Worm (Caenorhabditis elegans) whole organism, young adult: ENCODE data around the gene Y57G11C.46.

Experiments
- B0019.2 ChIP-seq: fragments of 200-800 bp; sonication (Bioruptor generic); conservative IDR thresholded peaks from 2 replicates; pipeline ENCODE4 v1.3.6; 2022; ENCODE audit warnings: missing genetic modification reagents, missing genetic modification characterization, missing compliant biosample characterization
- C17E4.6 ChIP-seq: fragments of 200-800 bp; sonication (Bioruptor generic); IDR thresholded peaks from 2 replicates; pipeline ENCODE4 v1.3.6; 2022; ENCODE audit warnings: missing genetic modification reagents, missing genetic modification characterization, missing compliant biosample characterization
- F10E7.11 ChIP-seq: sonication (generic microtip); optimal IDR thresholded peaks from 2 replicates; lab custom pipeline; 2017; ENCODE audit warnings: mild to moderate bottlenecking, missing genetic modification characterization, moderate library complexity, missing compliant biosample characterization
- F22D6.2 ChIP-seq: sonication (generic microtip); optimal IDR thresholded peaks from 2 replicates; lab custom pipeline; 2016; ENCODE audit warnings: mild to moderate bottlenecking, missing genetic modification characterization, missing compliant biosample characterization
- F23B12.7 ChIP-seq: sonication (generic microtip); optimal IDR thresholded peaks from 2 replicates; lab custom pipeline; 2017; ENCODE audit warnings: missing genetic modification characterization, mild to moderate bottlenecking, missing compliant biosample characterization, antibody characterized with exemption, moderate library complexity; ENCODE audit not compliant: insufficient read depth
- F39B2.1 ChIP-seq: fragments of 200-800 bp; sonication (Bioruptor generic); IDR thresholded peaks from 2 replicates; pipeline ENCODE4 v1.3.6; 2022; ENCODE audit warnings: missing genetic modification reagents, missing genetic modification characterization, missing compliant biosample characterization
- F52B5.7 ChIP-seq: sonication (generic microtip); optimal IDR thresholded peaks from 2 replicates; lab custom pipeline; 2016; ENCODE audit warnings: mild to moderate bottlenecking, missing genetic modification characterization, missing compliant biosample characterization
- F55B11.4 ChIP-seq: sonication (generic microtip); optimal IDR thresholded peaks from 2 replicates; lab custom pipeline; 2016; ENCODE audit warnings: missing compliant biosample characterization, missing genetic modification characterization, borderline replicate concordance; ENCODE audit not compliant: insufficient read depth
- F57A8.1 ChIP-seq: fragments of 200-800 bp; sonication (Bioruptor generic); optimal IDR thresholded peaks from 2 replicates; lab custom pipeline; 2018; ENCODE audit warnings: mild to moderate bottlenecking, missing genetic modification characterization, moderate library complexity, missing compliant biosample characterization
- F57C9.4 ChIP-seq: sonication (generic microtip); optimal IDR thresholded peaks from 2 replicates; lab custom pipeline; 2017; ENCODE audit warnings: mild to moderate bottlenecking, missing genetic modification characterization, missing compliant biosample characterization
- T07F8.4 ChIP-seq: sonication (generic microtip); optimal IDR thresholded peaks from 2 replicates; lab custom pipeline; 2016; ENCODE audit warnings: mild to moderate bottlenecking, missing genetic modification characterization, moderate library complexity, missing compliant biosample characterization
- Y56A3A.18 ChIP-seq: fragments of 200-800 bp; sonication (Bioruptor generic); IDR thresholded peaks from 2 replicates; pipeline ENCODE4 v1.3.6; 2022; ENCODE audit warnings: missing genetic modification reagents, missing genetic modification characterization, missing compliant biosample characterization
- Y67H2A.10 ChIP-seq: fragments of 200-800 bp; sonication (Bioruptor generic); conservative IDR thresholded peaks from 2 replicates; pipeline ENCODE4 v1.3.6; 2022; ENCODE audit warnings: missing genetic modification reagents, missing genetic modification characterization, missing compliant biosample characterization
- aptf-3 ChIP-seq: fragments of 200-800 bp; sonication (Bioruptor generic); IDR thresholded peaks from 2 replicates; pipeline ENCODE4 v1.3.6; 2022; ENCODE audit warnings: missing genetic modification characterization, missing compliant biosample characterization
- atf-7 ChIP-seq: sonication (generic microtip); optimal IDR thresholded peaks from 2 replicates; lab custom pipeline; 2017; ENCODE audit warnings: mild to moderate bottlenecking, missing genetic modification characterization, missing compliant biosample characterization
- athp-1 ChIP-seq: sonication (generic microtip); optimal IDR thresholded peaks from 2 replicates; lab custom pipeline; 2017; ENCODE audit warnings: mild to moderate bottlenecking, missing genetic modification characterization, missing compliant biosample characterization
- attf-3 ChIP-seq: fragments of 200-800 bp; sonication (Bioruptor generic); conservative IDR thresholded peaks from 2 replicates; pipeline ENCODE4 v1.3.6; 2022; ENCODE audit warnings: missing genetic modification reagents, missing genetic modification characterization, missing compliant biosample characterization
- cebp-2 ChIP-seq: fragments of 200-800 bp; sonication (Bioruptor generic); IDR thresholded peaks from 2 replicates; pipeline ENCODE4 v1.3.6; 2022; ENCODE audit warnings: missing genetic modification characterization, missing compliant biosample characterization
- ceh-27 ChIP-seq: fragments of 200-800 bp; sonication (Bioruptor generic); optimal IDR thresholded peaks from 2 replicates; lab custom pipeline; 2018; ENCODE audit warnings: mild to moderate bottlenecking, missing genetic modification characterization, moderate library complexity, missing compliant biosample characterization
- ceh-40 ChIP-seq: fragments of 200-800 bp; sonication (Bioruptor generic); IDR thresholded peaks from 2 replicates; pipeline ENCODE4 v1.3.6; 2022; ENCODE audit warnings: missing genetic modification characterization, missing compliant biosample characterization
- dpff-1 ChIP-seq: sonication (generic microtip); optimal IDR thresholded peaks from 2 replicates; lab custom pipeline; 2017; ENCODE audit warnings: mild to moderate bottlenecking, missing genetic modification characterization, missing compliant biosample characterization
- efl-1 ChIP-seq: fragments of 150-350 bp; optimal IDR thresholded peaks from 2 replicates; lab custom pipeline; 2014; ENCODE audit warnings: missing biosample characterization, missing genetic modification reagents, missing genetic modification characterization
- ekl-4 ChIP-seq: fragments of 200-800 bp; sonication (Bioruptor generic); IDR thresholded peaks from 2 replicates; pipeline ENCODE4 v1.3.6; 2022; ENCODE audit warnings: missing genetic modification reagents, missing genetic modification characterization, missing compliant biosample characterization
- gei-17 ChIP-seq: fragments of 200-800 bp; sonication (Bioruptor generic); optimal IDR thresholded peaks from 2 replicates; lab custom pipeline; 2018; ENCODE audit warnings: mild to moderate bottlenecking, missing genetic modification characterization, missing compliant biosample characterization
- hlh-12 ChIP-seq: sonication (generic microtip); optimal IDR thresholded peaks from 2 replicates; lab custom pipeline; 2016; ENCODE audit warnings: missing genetic modification characterization, missing compliant biosample characterization
- hlh-26 ChIP-seq: fragments of 200-800 bp; sonication (Bioruptor generic); conservative IDR thresholded peaks from 2 replicates; pipeline ENCODE4 v1.3.6; 2022; ENCODE audit warnings: missing genetic modification reagents, missing genetic modification characterization, missing compliant biosample characterization
- hmg-1.2 ChIP-seq: fragments of 200-800 bp; sonication (Bioruptor generic); IDR thresholded peaks from 2 replicates; pipeline ENCODE4 v1.3.6; 2022; ENCODE audit warnings: missing genetic modification reagents, missing genetic modification characterization, missing compliant biosample characterization
- hmg-20 ChIP-seq: fragments of 200-800 bp; sonication (Bioruptor generic); IDR thresholded peaks from 2 replicates; pipeline ENCODE4 v1.3.6; 2022; ENCODE audit warnings: missing genetic modification reagents, missing genetic modification characterization, missing compliant biosample characterization
- lin-26 ChIP-seq: fragments of 200-800 bp; sonication (Bioruptor generic); IDR thresholded peaks from 2 replicates; pipeline ENCODE4 v1.3.6; 2022; ENCODE audit warnings: missing genetic modification reagents, missing genetic modification characterization, missing compliant biosample characterization
- lin-40 ChIP-seq: sonication (generic microtip); optimal IDR thresholded peaks from 2 replicates; lab custom pipeline; 2016; ENCODE audit warnings: missing genetic modification characterization, mild to moderate bottlenecking, missing compliant biosample characterization, missing genotype, missing genetic modification reagents
- lir-1 ChIP-seq: fragments of 200-800 bp; sonication (Bioruptor generic); conservative IDR thresholded peaks from 2 replicates; pipeline ENCODE4 v1.3.6; 2022; ENCODE audit warnings: missing genetic modification reagents, missing genetic modification characterization, missing compliant biosample characterization
- lsl-1 ChIP-seq: fragments of 200-800 bp; sonication (Bioruptor generic); optimal IDR thresholded peaks from 2 replicates; lab custom pipeline; 2018; ENCODE audit warnings: mild to moderate bottlenecking, missing genetic modification characterization, moderate library complexity, missing compliant biosample characterization
- madf-3 ChIP-seq: fragments of 200-800 bp; sonication (Bioruptor generic); IDR thresholded peaks from 2 replicates; pipeline ENCODE4 v1.3.6; 2022; ENCODE audit warnings: missing genetic modification reagents, missing genetic modification characterization, missing compliant biosample characterization
- madf-6 ChIP-seq: fragments of 200-800 bp; sonication (Bioruptor generic); IDR thresholded peaks from 2 replicates; pipeline ENCODE4 v1.3.6; 2022; ENCODE audit warnings: missing genetic modification reagents, missing genetic modification characterization, missing compliant biosample characterization
- nfya-2 ChIP-seq: fragments of 200-800 bp; sonication (Bioruptor generic); IDR thresholded peaks from 2 replicates; pipeline ENCODE4 v1.3.6; 2022; ENCODE audit warnings: missing genetic modification reagents, missing genetic modification characterization, missing compliant biosample characterization
- nfyb-1 ChIP-seq: fragments of 200-800 bp; sonication (Bioruptor generic); IDR thresholded peaks from 2 replicates; pipeline ENCODE4 v1.3.6; 2022; ENCODE audit warnings: missing genetic modification reagents, missing genetic modification characterization, missing compliant biosample characterization
- nhr-179 ChIP-seq: sonication (generic microtip); optimal IDR thresholded peaks from 2 replicates; lab custom pipeline; 2016; ENCODE audit warnings: mild to moderate bottlenecking, missing genetic modification characterization, missing compliant biosample characterization
- rcor-1 ChIP-seq: fragments of 200-800 bp; sonication (Bioruptor generic); IDR thresholded peaks from 2 replicates; pipeline ENCODE4 v1.3.6; 2022; ENCODE audit warnings: missing genetic modification reagents, missing genetic modification characterization, missing compliant biosample characterization
- sdz-38 ChIP-seq: sonication (generic microtip); optimal IDR thresholded peaks from 2 replicates; lab custom pipeline; 2016; ENCODE audit warnings: missing genotype, missing genetic modification characterization, missing compliant biosample characterization
- snpc-3.4 ChIP-seq: sonication (generic microtip); optimal IDR thresholded peaks from 2 replicates; lab custom pipeline; 2017; ENCODE audit warnings: missing genetic modification characterization, mild to moderate bottlenecking, missing compliant biosample characterization, antibody characterized with exemption, moderate library complexity, missing genotype, missing genetic modification reagents
- snpc-4 ChIP-seq, 5 experiments: fragments of 150-350 bp in 1 of 5; sonication (generic microtip) in 4 of 5; optimal IDR thresholded peaks; 2 replicates each; lab custom pipeline; 2014 to 2018; ENCODE audit warnings: missing genetic modification characterization in 5 of 5, missing biosample characterization in 3 of 5, antibody characterized with exemption in 2 of 5, mild to moderate bottlenecking in 2 of 5, missing compliant biosample characterization in 2 of 5, missing genotype in 2 of 5, moderate library complexity in 2 of 5, missing genetic modification reagents in 1 of 5
- zim-3 ChIP-seq: sonication (generic microtip); optimal IDR thresholded peaks from 2 replicates; lab custom pipeline; 2017; ENCODE audit warnings: mild to moderate bottlenecking, missing genetic modification characterization, moderate library complexity, missing compliant biosample characterization
- ztf-28 ChIP-seq: fragments of 200-800 bp; sonication (Bioruptor generic); IDR thresholded peaks from 2 replicates; pipeline ENCODE4 v1.3.6; 2022; ENCODE audit warnings: missing genetic modification reagents, missing genetic modification characterization, missing compliant biosample characterization
- ztf-6 ChIP-seq: fragments of 200-800 bp; sonication (Bioruptor generic); IDR thresholded peaks from 2 replicates; pipeline ENCODE4 v1.3.6; 2022; ENCODE audit warnings: missing genetic modification reagents, missing genetic modification characterization, missing compliant biosample characterization

The Y57G11C.46 gene

DNA sequence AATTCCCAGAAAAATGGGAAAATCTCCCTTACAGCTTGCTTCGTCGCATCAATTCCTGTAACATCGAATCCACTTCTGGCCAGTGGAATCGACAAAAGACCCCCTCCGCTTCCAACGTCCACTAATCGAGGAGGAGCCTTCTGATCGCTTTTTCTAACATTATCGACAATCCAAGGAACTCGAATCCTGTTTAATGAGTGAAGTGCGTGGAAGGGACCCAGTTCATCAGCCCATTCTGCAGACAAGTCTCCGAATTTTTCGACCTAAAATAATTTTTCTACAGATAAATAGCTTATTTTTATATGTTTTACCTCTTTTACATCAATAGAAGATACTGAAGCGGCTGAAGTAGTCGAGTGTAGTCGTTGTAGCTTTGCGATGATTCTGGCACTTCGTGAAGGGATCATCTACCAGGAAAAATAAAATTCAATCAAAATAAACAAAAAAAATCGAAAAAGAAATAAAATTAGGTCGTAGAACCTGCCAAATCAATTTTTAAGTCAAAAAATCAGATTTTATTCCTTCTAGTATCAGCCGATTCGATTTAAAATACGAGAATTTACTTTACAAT, 20.2 kb downstream of the Y57G11C.46 start, which contains the start of gene coq-3 (continued):
- TF ChIP-seq hmg-1.2 (GFP tag; lab: Robert Waterston, UW) (peak; percentile 4; the same call in 1 of the 2 replicates), dpff-1 (tag; lab: Kevin White, UChicago) (no peak), F57A8.1 (GFP tag; lab: Kevin White, UChicago) (no peak), ekl-4 (GFP tag; lab: Robert Waterston, UW) (0 out of 2 replicates have a peak, but pooled peaks have one; percentile 34), F52B5.7 (tag; lab: Kevin White, UChicago) (no peak), T07F8.4 (tag; lab: Kevin White, UChicago) (no peak), athp-1 (no peak)

DNA sequence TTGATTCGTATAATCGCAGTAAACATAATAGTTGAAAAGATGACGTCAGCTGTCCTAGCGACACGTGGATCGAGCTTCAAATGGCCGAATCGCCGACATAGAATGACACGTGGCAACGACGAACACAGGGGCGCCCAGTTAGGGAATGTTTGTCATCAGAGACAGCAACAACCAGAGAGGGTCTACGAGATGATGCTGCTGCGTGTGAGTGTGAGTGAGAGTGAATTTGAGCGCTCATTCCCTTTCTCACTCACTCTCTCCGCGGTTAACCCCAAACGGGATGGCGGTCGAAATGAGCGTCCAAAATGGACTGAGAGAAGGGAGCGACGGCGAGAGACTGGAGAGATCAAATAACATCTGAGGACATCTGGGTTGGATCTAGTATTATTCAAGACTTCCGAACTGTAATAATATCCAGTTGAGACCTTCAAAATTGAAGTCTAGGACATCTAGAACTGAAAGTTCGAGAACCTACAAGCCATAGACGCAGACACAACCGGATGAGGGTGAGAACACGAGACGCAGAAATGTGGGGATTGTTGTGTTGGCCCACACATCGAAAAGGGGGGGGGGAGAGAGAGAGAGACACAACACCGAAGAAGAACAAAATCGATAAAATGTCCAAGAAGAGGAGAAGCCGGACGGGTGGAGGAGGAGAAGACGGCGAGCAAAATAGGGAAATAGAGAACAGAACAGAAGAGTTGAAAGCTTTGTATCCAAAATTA, 22.1 kb downstream of the Y57G11C.46 start:
- no peak for TF ChIP-seq nfya-2 (GFP tag; lab: Robert Waterston, UW)
- no peak for TF ChIP-seq efl-1 (GFP tag; lab: Kevin White, UChicago)
- TF ChIP-seq Y67H2A.10 (GFP tag; lab: Robert Waterston, UW), result no peak
- no peak for TF ChIP-seq F10E7.11 (tag; lab: Kevin White, UChicago)
- no peak for TF ChIP-seq zim-3 (tag; lab: Kevin White, UChicago)
- TF ChIP-seq nfyb-1 (GFP tag; lab: Robert Waterston, UW), result 0 out of 2 replicates have a peak, but pooled peaks have one; percentile 30
- no peak for TF ChIP-seq snpc-3.4
- no peak for TF ChIP-seq F39B2.1 (GFP tag; lab: Robert Waterston, UW)
- no peak for TF ChIP-seq rcor-1 (GFP tag; lab: Robert Waterston, UW)
- no peak for TF ChIP-seq dpff-1 (tag; lab: Kevin White, UChicago)
- no peak for TF ChIP-seq ceh-40
- no peak for TF ChIP-seq ceh-27 (GFP tag; lab: Kevin White, UChicago)
- peak; percentile 15 for TF ChIP-seq snpc-4 (GFP tag; optimal IDR thresholded peaks at IDR 0.05; lab: Kevin White, UChicago)
- peak in 1 of 4 experiments; percentile 3 for TF ChIP-seq snpc-4 (tag; optimal IDR thresholded peaks at IDR 0.05; lab: Kevin White, UChicago)
- no peak for TF ChIP-seq B0019.2 (GFP tag; lab: Robert Waterston, UW)
- TF ChIP-seq hmg-20, result no peak
- TF ChIP-seq nhr-179 (tag; lab: Kevin White, UChicago), result no peak
- no peak for TF ChIP-seq F23B12.7 (tag; lab: Kevin White, UChicago)
- TF ChIP-seq attf-3 (GFP tag; lab: Robert Waterston, UW), result 0 out of 2 replicates have a peak, but pooled peaks have one; percentile 23
- no peak for TF ChIP-seq hlh-12 (tag; lab: Kevin White, UChicago)
- no peak for TF ChIP-seq gei-17 (GFP tag; lab: Kevin White, UChicago)
- TF ChIP-seq atf-7 (tag; lab: Kevin White, UChicago), result peak; percentile 17
- TF ChIP-seq lin-40 (tag; lab: Kevin White, UChicago), result peak; percentile 45
- TF ChIP-seq sdz-38, result no peak
- TF ChIP-seq F57C9.4 (tag; lab: Kevin White, UChicago), result no peak
- no peak for TF ChIP-seq lin-26 (GFP tag; lab: Robert Waterston, UW)
- TF ChIP-seq F22D6.2, result no peak
- no peak for TF ChIP-seq athp-1
- no peak for TF ChIP-seq ztf-6 (GFP tag; lab: Robert Waterston, UW)
- TF ChIP-seq lsl-1 (GFP tag; lab: Kevin White, UChicago), result no peak
- no peak for TF ChIP-seq F52B5.7 (tag; lab: Kevin White, UChicago)
- TF ChIP-seq aptf-3 (GFP tag; lab: Robert Waterston, UW), result no peak
- no peak for TF ChIP-seq F55B11.4 (tag; lab: Kevin White, UChicago)
- TF ChIP-seq cebp-2 (GFP tag; lab: Robert Waterston, UW), result no peak
- TF ChIP-seq ztf-28 (GFP tag; lab: Robert Waterston, UW), result no peak
- TF ChIP-seq madf-3 (GFP tag; lab: Robert Waterston, UW), result no peak
- TF ChIP-seq Y56A3A.18 (GFP tag; lab: Robert Waterston, UW), result no peak
- no peak for TF ChIP-seq C17E4.6 (GFP tag; lab: Robert Waterston, UW)
- peak; percentile 39; the same call in 1 of the 2 replicates for TF ChIP-seq lir-1
- TF ChIP-seq madf-6 (GFP tag; lab: Robert Waterston, UW), result no peak
- TF ChIP-seq hlh-26, result no peak
